Worm (Caenorhabditis elegans): Measurements from ENCODE around the gene srw-21.

Gene srw-21

ce11 chrV:15512856-15513756 lies 25.2 kb downstream of the srw-21 start (continued):
- TF ChIP-seq egl-27 (tag; optimal IDR thresholded peaks at IDR 0.05) (no peak), F37D6.2 (tag; optimal IDR thresholded peaks at IDR 0.05) (no peak), lir-3 (tag; optimal IDR thresholded peaks at IDR 0.05) (no peak), spr-1 (tag; optimal IDR thresholded peaks at IDR 0.05) (no peak), hlh-30 (tag; optimal IDR thresholded peaks at IDR 0.05; ENCODE audit: insufficient read depth) (no peak), aha-1 (tag) (peak; percentile 46), duxl-1 (tag; optimal IDR thresholded peaks at IDR 0.05; ENCODE audit: poor library complexity) (no peak), nhr-28 (tag; optimal IDR thresholded peaks at IDR 0.05) (no peak), attf-4 (tag; optimal IDR thresholded peaks at IDR 0.05) (no peak), pha-4 (GFP tag; IDR thresholded peaks at IDR 0.05) (no peak; the same call in 1 of the 2 replicates), pha-4 (tag; optimal IDR thresholded peaks at IDR 0.05) (no peak), nhr-11 (tag; optimal IDR thresholded peaks at IDR 0.05) (no peak), vab-7 (GFP tag; IDR thresholded peaks at IDR 0.05) (no peak), lin-13 (GFP tag; optimal IDR thresholded peaks at IDR 0.05) (no peak), nhr-111 (GFP tag; optimal IDR thresholded peaks at IDR 0.05) (no peak), R02D3.7 (tag; optimal IDR thresholded peaks at IDR 0.05) (no peak), ZK337.2 (GFP tag; IDR thresholded peaks at IDR 0.05) (no peak), F49E8.2 (tag; optimal IDR thresholded peaks at IDR 0.05; ENCODE audit: borderline replicate concordance) (peak; percentile 69), pqm-1 (tag; optimal IDR thresholded peaks at IDR 0.05) (no peak), F26F4.8 (GFP tag; conservative IDR thresholded peaks at IDR 0.05) (no peak), ceh-82 (tag; optimal IDR thresholded peaks at IDR 0.05) (no peak), php-3 (GFP tag; IDR thresholded peaks at IDR 0.05) (no peak), nhr-237 (tag; optimal IDR thresholded peaks at IDR 0.05) (no peak), ztf-7 (tag; optimal IDR thresholded peaks at IDR 0.05) (no peak), nhr-76 (tag; optimal IDR thresholded peaks at IDR 0.05) (no peak), lin-39 (tag; optimal IDR thresholded peaks at IDR 0.05) (no peak), lin-38 (GFP tag; IDR thresholded peaks at IDR 0.05) (peak; percentile 62), daf-19 (GFP tag; conservative IDR thresholded peaks at IDR 0.05) (0 out of 2 replicates have a peak, but pooled peaks have one; percentile 12), dmd-6 (GFP tag; IDR thresholded peaks at IDR 0.05) (no peak), dmd-8 (GFP tag; IDR thresholded peaks at IDR 0.05) (no peak), arid-1 (GFP tag; conservative IDR thresholded peaks at IDR 0.05) (0 out of 2 replicates have a peak, but pooled peaks have one; percentile 16), daf-12 (tag; optimal IDR thresholded peaks at IDR 0.05) (no peak), mes-2 (tag; optimal IDR thresholded peaks at IDR 0.05; ENCODE audit: poor library complexity, severe bottlenecking) (peak; percentile 21), Y48G9A.11 (GFP tag; IDR thresholded peaks at IDR 0.05) (peak; percentile 50; the same call in 1 of the 2 replicates), nhr-48 (tag; optimal IDR thresholded peaks at IDR 0.05) (no peak), unc-130 (GFP tag; optimal IDR thresholded peaks at IDR 0.05) (peak; percentile 11)

DNA sequence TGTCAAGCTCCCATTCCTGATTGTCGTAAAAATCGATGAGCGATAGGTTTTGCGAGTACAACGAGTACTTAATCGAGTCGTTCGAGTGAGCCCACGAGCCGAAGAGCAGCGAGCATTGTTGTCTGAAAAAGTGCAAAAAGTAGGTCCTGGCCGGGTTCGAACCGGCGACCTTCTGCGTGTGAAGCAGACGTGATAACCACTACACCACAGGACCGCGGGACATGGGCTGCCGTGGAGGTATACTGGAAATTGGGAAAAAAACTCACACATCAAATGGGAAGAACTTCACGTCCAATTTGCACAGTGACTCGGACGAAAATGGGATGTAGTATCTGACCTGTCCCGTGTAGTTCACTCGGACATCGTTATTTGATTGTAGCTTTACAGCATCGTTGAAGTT lies 27.5 kb downstream of the srw-21 start:
- no peak for TF ChIP-seq nhr-102 (tag; optimal IDR thresholded peaks at IDR 0.05)
- no peak for TF ChIP-seq php-3 (GFP tag; IDR thresholded peaks at IDR 0.05)
- TF ChIP-seq mdt-29 (GFP tag; IDR thresholded peaks at IDR 0.05), result no peak
- no peak for TF ChIP-seq pqm-1 (tag; optimal IDR thresholded peaks at IDR 0.05)
- TF ChIP-seq unc-62 (GFP tag; optimal IDR thresholded peaks at IDR 0.05 in 1 of 2), result peak in 1 of 2 experiments; percentile 31
- TF ChIP-seq unc-62 (tag; optimal IDR thresholded peaks at IDR 0.05), result no peak
- TF ChIP-seq egl-43 (GFP tag; IDR thresholded peaks at IDR 0.05), result peak; percentile 77
- peak; percentile 34 for TF ChIP-seq mes-2 (tag; optimal IDR thresholded peaks at IDR 0.05; ENCODE audit: poor library complexity, severe bottlenecking)
- no peak for TF ChIP-seq snpc-1.2 (GFP tag; IDR thresholded peaks at IDR 0.05)
- TF ChIP-seq nhr-10 (tag; optimal IDR thresholded peaks at IDR 0.05), result no peak
- TF ChIP-seq nhr-111 (GFP tag; optimal IDR thresholded peaks at IDR 0.05), result no peak
- no peak for TF ChIP-seq F49E8.2 (tag; optimal IDR thresholded peaks at IDR 0.05; ENCODE audit: borderline replicate concordance)
- peak; percentile 31; the same call in 1 of the 2 replicates for TF ChIP-seq Y48G9A.11 (GFP tag; IDR thresholded peaks at IDR 0.05)
- TF ChIP-seq spr-1 (tag; optimal IDR thresholded peaks at IDR 0.05), result no peak
- TF ChIP-seq mxl-2 (GFP tag; conservative IDR thresholded peaks at IDR 0.05), result 0 out of 2 replicates have a peak, but pooled peaks have one; percentile 36
- TF ChIP-seq daf-19 (GFP tag; conservative IDR thresholded peaks at IDR 0.05), result no peak
- TF ChIP-seq dmd-6 (GFP tag; IDR thresholded peaks at IDR 0.05), result peak; percentile 48
- 0 out of 2 replicates have a peak, but pooled peaks have one; percentile 19 for TF ChIP-seq Y105C5A.15 (GFP tag; IDR thresholded peaks at IDR 0.05)
- TF ChIP-seq spr-3 (GFP tag; optimal IDR thresholded peaks at IDR 0.05), result no peak
- TF ChIP-seq nhr-76 (tag; optimal IDR thresholded peaks at IDR 0.05), result no peak
- no peak for TF ChIP-seq zip-2 (tag; optimal IDR thresholded peaks at IDR 0.05)
- 0 out of 4 replicates have a peak, but pooled peaks of 1 of the 2 experiments have one; percentile 54 for TF ChIP-seq madf-5 (GFP tag; IDR thresholded peaks at IDR 0.05)
- peak; percentile 59 for TF ChIP-seq vab-7 (GFP tag; IDR thresholded peaks at IDR 0.05)
